Fruit fly (Drosophila melanogaster) Kc167 (cell line): ENCODE measurements around the gene CG31441.

Experiments
- Myc ChIP-seq: fragments of >200 bp; optimal IDR thresholded peaks from 2 replicates; lab custom pipeline; 2017; ENCODE audit warnings: missing external identifiers
- Sin3A ChIP-seq: fragments of >200 bp; optimal IDR thresholded peaks from 2 replicates; lab custom pipeline; 2018; ENCODE audit warnings: missing external identifiers
- h ChIP-seq: fragments of >200 bp; optimal IDR thresholded peaks from 3 replicates; lab custom pipeline; 2018; ENCODE audit warnings: missing external identifiers
- insv ChIP-seq: fragments of >200 bp; optimal IDR thresholded peaks from 3 replicates; lab custom pipeline; 2018; ENCODE audit warnings: missing external identifiers
- psq ChIP-seq: fragments of >200 bp; optimal IDR thresholded peaks from 2 replicates; lab custom pipeline; 2017; ENCODE audit warnings: missing external identifiers
- ttk ChIP-seq: sonication (Bioruptor generic); optimal IDR thresholded peaks from 2 replicates; lab custom pipeline; 2017; ENCODE audit warnings: missing external identifiers

dm6 chr3R:11225220-11225619 lies 10.9 kb upstream of the CG31441 start, which contains the start of gene scpr-C:
- TF ChIP-seq Myc (no peak), psq (lab: Kevin White, UChicago) (no peak), h (no peak), ttk (lab: Kevin White, UChicago) (no peak), insv (lab: Kevin White, UChicago) (no peak), Sin3A (lab: Kevin White, UChicago) (no peak)
